Worm (Caenorhabditis elegans): ENCODE measurements around the gene T08D10.5.

- no peak for TF ChIP-seq W03F9.2 (tag; optimal IDR thresholded peaks at IDR 0.05)
- no peak for TF ChIP-seq him-1 (tag; optimal IDR thresholded peaks at IDR 0.05)
- no peak for TF ChIP-seq dao-5 (tag; optimal IDR thresholded peaks at IDR 0.05)
These were observed 28.5 kb downstream of the T08D10.5 start, which contains the start of gene C49F5.5 for ce11 chrX:11985887-11986286.
